Worm (Caenorhabditis elegans): ENCODE measurements around the gene oac-40.

The oac-40 gene

ce11 chrV:9054771-9055170 lies 38.2 kb downstream of the oac-40 start, which contains the start of gene swm-1:
Gene swm-1, minus strand, starts transcription at chrV:9054871.
- TF ChIP-seq nhr-23 (tag; optimal IDR thresholded peaks at IDR 0.05) = no peak
- TF ChIP-seq jun-1 (tag; optimal IDR thresholded peaks at IDR 0.05) = no peak
- TF ChIP-seq egl-27 (tag; optimal IDR thresholded peaks at IDR 0.05) = no peak
- no peak for TF ChIP-seq fkh-2 (tag; optimal IDR thresholded peaks at IDR 0.05)
- TF ChIP-seq ZK546.5 (tag; optimal IDR thresholded peaks at IDR 0.05) = no peak
- TF ChIP-seq mml-1 (tag; optimal IDR thresholded peaks at IDR 0.05) = no peak
- TF ChIP-seq ceh-16 (tag; optimal IDR thresholded peaks at IDR 0.05) = no peak
- no peak for TF ChIP-seq snpc-4 (tag; optimal IDR thresholded peaks at IDR 0.05)
- no peak for TF ChIP-seq daf-12 (tag; optimal IDR thresholded peaks at IDR 0.05)
- no peak for TF ChIP-seq ceh-82 (tag; optimal IDR thresholded peaks at IDR 0.05)
- no peak for TF ChIP-seq nhr-25 (tag; optimal IDR thresholded peaks at IDR 0.05)
- TF ChIP-seq nhr-237 (tag; optimal IDR thresholded peaks at IDR 0.05) = no peak
- no peak for TF ChIP-seq fkh-10 (GFP tag; optimal IDR thresholded peaks at IDR 0.05)
- no peak for TF ChIP-seq unc-39 (tag; optimal IDR thresholded peaks at IDR 0.05)
- TF ChIP-seq ztf-4 (tag; optimal IDR thresholded peaks at IDR 0.05) = no peak

ce11 chrV:9055644-9056043 lies 39.1 kb downstream of the oac-40 start:
- no peak for TF ChIP-seq unc-62 (GFP tag; optimal IDR thresholded peaks at IDR 0.05)
- no peak for TF ChIP-seq hmg-11 (tag; optimal IDR thresholded peaks at IDR 0.05)
- no peak for TF ChIP-seq skn-1 (tag; optimal IDR thresholded peaks at IDR 0.05)
- no peak for TF ChIP-seq eor-1 (tag; optimal IDR thresholded peaks at IDR 0.05)
- peak; percentile 47 for TF ChIP-seq nhr-11 (tag; optimal IDR thresholded peaks at IDR 0.05)
- no peak for TF ChIP-seq egl-27 (tag; optimal IDR thresholded peaks at IDR 0.05)

ce11 chrV:9056253-9056652 lies 39.7 kb downstream of the oac-40 start, which contains the start of gene C25E10.10:
Gene C25E10.10, minus strand, starts transcription at chrV:9056353.
- no peak for TF ChIP-seq fkh-2 (tag; optimal IDR thresholded peaks at IDR 0.05)
- TF ChIP-seq elt-3 (tag; optimal IDR thresholded peaks at IDR 0.05) = no peak
- no peak for TF ChIP-seq mdl-1 (tag; optimal IDR thresholded peaks at IDR 0.05)
- no peak for TF ChIP-seq ceh-28 (tag; optimal IDR thresholded peaks at IDR 0.05)
- TF ChIP-seq zag-1 (tag; optimal IDR thresholded peaks at IDR 0.05) = no peak
- TF ChIP-seq fos-1 (tag; optimal IDR thresholded peaks at IDR 0.05) = no peak
- no peak for TF ChIP-seq lin-39 (tag; optimal IDR thresholded peaks at IDR 0.05)
- TF ChIP-seq nhr-11 (tag; optimal IDR thresholded peaks at IDR 0.05) = no peak
- TF ChIP-seq eor-1 (tag; optimal IDR thresholded peaks at IDR 0.05) = no peak
- TF ChIP-seq egl-27 (tag; optimal IDR thresholded peaks at IDR 0.05) = no peak
- TF ChIP-seq skn-1 (tag; optimal IDR thresholded peaks at IDR 0.05) = no peak
- TF ChIP-seq elt-2 (tag; optimal IDR thresholded peaks at IDR 0.05) = no peak
- TF ChIP-seq R02D3.7 (tag; optimal IDR thresholded peaks at IDR 0.05) = no peak
- no peak for TF ChIP-seq nhr-28 (tag; optimal IDR thresholded peaks at IDR 0.05)
- TF ChIP-seq ceh-82 (tag; optimal IDR thresholded peaks at IDR 0.05) = no peak

ce11 chrV:9058627-9059026 lies 42.0 kb downstream of the oac-40 start, which contains the start of gene C25E10.11:
Gene C25E10.11, minus strand, starts transcription at chrV:9058727.
- no peak for TF ChIP-seq elt-1 (tag; optimal IDR thresholded peaks at IDR 0.05)
- no peak for TF ChIP-seq lsy-12 (tag; optimal IDR thresholded peaks at IDR 0.05)
- no peak for TF ChIP-seq ceh-82 (tag; optimal IDR thresholded peaks at IDR 0.05)
- TF ChIP-seq elt-3 (tag; optimal IDR thresholded peaks at IDR 0.05) = no peak
- TF ChIP-seq fkh-2 (tag; optimal IDR thresholded peaks at IDR 0.05) = no peak
- TF ChIP-seq lin-15B (tag; optimal IDR thresholded peaks at IDR 0.05) = no peak
- no peak for TF ChIP-seq ztf-4 (tag; optimal IDR thresholded peaks at IDR 0.05)

ce11 chrV:9059468-9059867 lies 42.9 kb downstream of the oac-40 start, which contains the start of the genes C25E10.16 and C25E10.13:
Gene C25E10.16, minus strand, starts transcription at chrV:9059568.
Gene C25E10.13, plus strand, starts transcription at chrV:9059723.
- TF ChIP-seq zag-1 (tag; optimal IDR thresholded peaks at IDR 0.05) (no peak), ceh-16 (tag; optimal IDR thresholded peaks at IDR 0.05) (no peak), aly-2 (tag; optimal IDR thresholded peaks at IDR 0.05) (no peak), eor-1 (tag; optimal IDR thresholded peaks at IDR 0.05) (no peak), mdl-1 (tag; optimal IDR thresholded peaks at IDR 0.05) (no peak), lsy-12 (tag; optimal IDR thresholded peaks at IDR 0.05) (no peak), ZK546.5 (tag; optimal IDR thresholded peaks at IDR 0.05) (no peak)

- TF ChIP-seq elt-3 (tag; optimal IDR thresholded peaks at IDR 0.05) (no peak), sea-2 (GFP tag; optimal IDR thresholded peaks at IDR 0.05) (no peak), hmg-11 (tag; optimal IDR thresholded peaks at IDR 0.05) (no peak), jun-1 (tag; optimal IDR thresholded peaks at IDR 0.05) (no peak), nhr-23 (tag; optimal IDR thresholded peaks at IDR 0.05) (no peak), elt-2 (tag; optimal IDR thresholded peaks at IDR 0.05) (no peak), tbx-2 (tag; optimal IDR thresholded peaks at IDR 0.05) (no peak), eor-1 (tag; optimal IDR thresholded peaks at IDR 0.05) (no peak), ceh-9 (tag; optimal IDR thresholded peaks at IDR 0.05) (no peak), zag-1 (tag; optimal IDR thresholded peaks at IDR 0.05) (no peak), nhr-12 (tag; optimal IDR thresholded peaks at IDR 0.05) (no peak)
Observed at ce11 chrV:9062341-9062740, 45.8 kb downstream of the oac-40 start, which contains the start of gene C25E10.12. Gene C25E10.12, minus strand, starts transcription at chrV:9062441.
